Worm (Caenorhabditis elegans): Measurements from ENCODE around the gene C55A6.11.

Gene C55A6.11

DNA sequence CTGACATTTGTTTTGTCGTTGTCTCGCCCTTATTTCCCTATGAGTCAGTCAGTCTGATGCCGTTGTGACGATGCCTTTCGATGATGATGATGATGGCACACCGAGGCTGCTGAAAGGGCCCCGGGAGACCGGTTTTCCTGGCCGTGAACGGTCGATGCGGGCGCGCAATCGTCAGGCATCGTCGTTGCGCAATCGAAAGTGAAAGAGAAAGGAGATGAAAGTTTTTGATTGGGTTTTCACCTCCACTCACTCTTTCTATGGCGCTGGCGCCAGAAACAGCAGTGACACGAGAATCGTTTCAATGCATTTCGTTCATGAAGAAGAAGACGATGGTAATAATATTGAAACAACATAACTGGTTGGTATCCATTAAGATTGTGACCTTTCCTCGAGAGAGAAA, 12.6 kb downstream of the C55A6.11 start:
- TF ChIP-seq lin-13 (tag; optimal IDR thresholded peaks at IDR 0.05) = no peak
- TF ChIP-seq hlh-1 (tag; optimal IDR thresholded peaks at IDR 0.05) = no peak
- peak; percentile 96 for TF ChIP-seq blmp-1 (tag; optimal IDR thresholded peaks at IDR 0.05)
- TF ChIP-seq zip-8 (tag; optimal IDR thresholded peaks at IDR 0.05) = peak; percentile 30
- TF ChIP-seq ceh-39 (tag; optimal IDR thresholded peaks at IDR 0.05) = no peak
- TF ChIP-seq nhr-2 (tag; optimal IDR thresholded peaks at IDR 0.05) = no peak
- peak; percentile 30 for TF ChIP-seq ham-2 (GFP tag; optimal IDR thresholded peaks at IDR 0.05)
- no peak for TF ChIP-seq ztf-11 (tag; optimal IDR thresholded peaks at IDR 0.05)
- TF ChIP-seq elt-3 (tag; optimal IDR thresholded peaks at IDR 0.05) = peak; percentile 11
- no peak for TF ChIP-seq mls-2 (tag; optimal IDR thresholded peaks at IDR 0.05)
- TF ChIP-seq mab-5 (tag; optimal IDR thresholded peaks at IDR 0.05) = no peak
- no peak for TF ChIP-seq mep-1 (tag; optimal IDR thresholded peaks at IDR 0.05)
- TF ChIP-seq pha-4 (tag; optimal IDR thresholded peaks at IDR 0.05) = no peak
- no peak for TF ChIP-seq ceh-43 (GFP tag; optimal IDR thresholded peaks at IDR 0.05)
- TF ChIP-seq unc-120 (tag; optimal IDR thresholded peaks at IDR 0.05; ENCODE audit: poor library complexity, severe bottlenecking) = no peak
- TF ChIP-seq flh-1 (GFP tag; optimal IDR thresholded peaks at IDR 0.05) = no peak
- no peak for TF ChIP-seq unc-39 (tag; optimal IDR thresholded peaks at IDR 0.05)
- no peak for TF ChIP-seq nhr-237 (tag; optimal IDR thresholded peaks at IDR 0.05)
- peak; percentile 14 for TF ChIP-seq sptf-1 (tag; optimal IDR thresholded peaks at IDR 0.05)
- TF ChIP-seq lin-32 (GFP tag; optimal IDR thresholded peaks at IDR 0.05) = no peak
- no peak for TF ChIP-seq bed-3 (GFP tag; optimal IDR thresholded peaks at IDR 0.05)

DNA sequence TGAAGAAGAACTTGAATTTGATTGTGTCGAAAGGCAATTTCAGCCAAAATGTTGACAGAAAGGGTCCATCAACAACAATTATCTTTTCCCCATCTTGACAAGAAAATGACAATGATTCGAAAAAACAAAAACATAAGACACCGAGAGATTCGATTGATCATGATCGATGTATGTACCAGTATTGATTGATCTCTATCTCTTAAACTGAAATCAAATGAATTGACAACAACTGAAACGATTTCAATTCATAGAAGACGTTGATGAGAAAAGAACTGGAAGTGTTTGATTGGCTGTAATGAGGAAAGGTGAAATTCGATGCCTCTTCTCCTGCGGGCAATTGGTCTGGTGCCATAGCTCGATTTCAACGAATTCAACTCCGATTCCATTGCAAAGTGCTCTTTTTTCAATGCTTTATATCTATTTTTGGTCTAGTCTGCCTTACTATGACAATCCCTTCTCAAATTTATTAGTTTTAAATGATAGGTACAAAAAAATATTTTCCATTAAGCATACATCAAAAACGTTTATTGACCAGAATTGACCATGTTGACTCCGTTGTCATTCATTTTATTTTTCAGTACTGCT, 13.1 kb downstream of the C55A6.11 start:
- TF ChIP-seq mab-5 (tag; optimal IDR thresholded peaks at IDR 0.05) (no peak), ceh-39 (tag; optimal IDR thresholded peaks at IDR 0.05) (no peak), unc-39 (tag; optimal IDR thresholded peaks at IDR 0.05) (no peak), tbx-8 (GFP tag; optimal IDR thresholded peaks at IDR 0.05) (no peak), mep-1 (tag; optimal IDR thresholded peaks at IDR 0.05) (no peak), lsy-2 (tag; optimal IDR thresholded peaks at IDR 0.05) (no peak), nhr-76 (tag; optimal IDR thresholded peaks at IDR 0.05) (no peak), elt-3 (tag; optimal IDR thresholded peaks at IDR 0.05) (no peak), cnd-1 (tag; optimal IDR thresholded peaks at IDR 0.05) (no peak), bed-3 (GFP tag; optimal IDR thresholded peaks at IDR 0.05) (no peak), nhr-12 (tag; optimal IDR thresholded peaks at IDR 0.05) (no peak), pha-4 (tag; optimal IDR thresholded peaks at IDR 0.05) (no peak), unc-62 (GFP tag; optimal IDR thresholded peaks at IDR 0.05) (no peak), mls-2 (tag; optimal IDR thresholded peaks at IDR 0.05) (no peak), nhr-2 (tag; optimal IDR thresholded peaks at IDR 0.05) (no peak), nhr-237 (tag; optimal IDR thresholded peaks at IDR 0.05) (no peak)

DNA sequence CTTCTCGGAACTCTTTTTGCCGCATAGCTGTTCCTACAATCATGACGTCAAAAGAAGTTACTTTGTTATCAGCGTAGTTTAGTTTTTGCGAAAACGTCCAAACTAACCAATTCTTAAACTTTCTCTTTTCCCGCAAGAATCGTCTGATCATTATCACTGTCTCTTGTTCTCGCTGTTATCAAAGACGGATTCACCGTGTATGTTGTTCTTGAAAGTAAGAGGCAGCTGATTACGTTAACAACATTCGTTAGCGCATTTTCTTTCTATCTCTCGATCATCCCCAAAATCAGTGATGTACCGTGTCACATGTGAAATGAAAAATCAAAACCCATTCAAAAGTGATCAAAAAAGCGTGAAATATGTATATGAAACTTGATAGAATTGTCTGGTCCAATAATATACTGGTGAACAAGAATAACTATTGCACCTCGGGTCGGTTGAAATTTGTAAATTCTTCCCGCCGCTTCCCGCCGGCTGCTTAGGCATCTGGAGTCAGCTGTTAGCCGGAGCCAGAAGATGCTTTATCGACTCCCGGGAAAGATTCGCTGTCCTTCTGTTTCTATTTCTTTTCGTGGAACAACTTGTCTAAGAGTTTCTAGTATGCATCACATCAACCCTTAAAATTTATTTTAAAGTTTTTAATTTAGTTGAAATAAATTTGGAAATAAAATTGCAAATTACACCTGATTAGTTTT, 14.3 kb downstream of the C55A6.11 start:
- no peak for TF ChIP-seq nhr-12 (tag; optimal IDR thresholded peaks at IDR 0.05)
- peak; percentile 11 for TF ChIP-seq unc-120 (tag; optimal IDR thresholded peaks at IDR 0.05; ENCODE audit: poor library complexity, severe bottlenecking)
- TF ChIP-seq zip-8 (tag; optimal IDR thresholded peaks at IDR 0.05) = no peak
- TF ChIP-seq ceh-39 (tag; optimal IDR thresholded peaks at IDR 0.05) = no peak
- no peak for TF ChIP-seq tbx-8 (GFP tag; optimal IDR thresholded peaks at IDR 0.05)
- peak; percentile 97 for TF ChIP-seq hlh-1 (tag; optimal IDR thresholded peaks at IDR 0.05)
- peak; percentile 41 for TF ChIP-seq blmp-1 (tag; optimal IDR thresholded peaks at IDR 0.05)
- no peak for TF ChIP-seq mls-2 (tag; optimal IDR thresholded peaks at IDR 0.05)

DNA sequence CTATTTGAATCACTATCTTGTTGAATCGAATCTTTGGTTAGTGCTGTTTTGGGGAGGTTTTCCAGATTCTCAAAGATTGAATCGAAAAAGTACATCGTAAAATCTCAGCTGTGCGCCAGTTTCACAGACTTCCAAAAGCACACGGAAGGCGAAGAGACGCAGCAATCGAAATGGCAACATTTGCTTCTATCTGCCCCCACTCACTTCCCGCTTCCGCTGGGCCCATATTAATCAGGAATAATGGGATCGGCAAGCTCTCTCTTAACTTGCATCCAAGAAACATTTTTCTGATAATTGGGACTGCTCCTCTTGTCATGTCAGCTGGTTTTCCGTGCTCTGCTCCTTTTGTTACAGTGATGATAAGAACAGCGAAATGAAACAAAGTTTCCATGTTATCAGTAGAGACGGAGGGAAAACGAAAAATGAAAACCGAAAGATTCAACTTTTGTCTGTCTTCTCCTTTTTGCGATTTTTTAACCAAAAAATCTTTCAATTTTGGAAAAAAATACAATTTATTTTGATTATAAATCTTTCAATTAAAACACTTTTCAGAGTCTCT, 15.3 kb downstream of the C55A6.11 start:
- TF ChIP-seq hlh-1 (tag; optimal IDR thresholded peaks at IDR 0.05) = peak; percentile 80
- TF ChIP-seq sem-2 (GFP tag; optimal IDR thresholded peaks at IDR 0.05) = no peak
- TF ChIP-seq unc-62 (GFP tag; optimal IDR thresholded peaks at IDR 0.05) = no peak
- peak; percentile 78 for TF ChIP-seq unc-120 (tag; optimal IDR thresholded peaks at IDR 0.05; ENCODE audit: poor library complexity, severe bottlenecking)
- TF ChIP-seq elt-1 (tag; optimal IDR thresholded peaks at IDR 0.05; ENCODE audit: borderline replicate concordance, insufficient read depth) = no peak
- TF ChIP-seq lsy-2 (tag; optimal IDR thresholded peaks at IDR 0.05) = no peak
- no peak for TF ChIP-seq cnd-1 (tag; optimal IDR thresholded peaks at IDR 0.05)
- TF ChIP-seq nhr-76 (tag; optimal IDR thresholded peaks at IDR 0.05) = no peak

DNA sequence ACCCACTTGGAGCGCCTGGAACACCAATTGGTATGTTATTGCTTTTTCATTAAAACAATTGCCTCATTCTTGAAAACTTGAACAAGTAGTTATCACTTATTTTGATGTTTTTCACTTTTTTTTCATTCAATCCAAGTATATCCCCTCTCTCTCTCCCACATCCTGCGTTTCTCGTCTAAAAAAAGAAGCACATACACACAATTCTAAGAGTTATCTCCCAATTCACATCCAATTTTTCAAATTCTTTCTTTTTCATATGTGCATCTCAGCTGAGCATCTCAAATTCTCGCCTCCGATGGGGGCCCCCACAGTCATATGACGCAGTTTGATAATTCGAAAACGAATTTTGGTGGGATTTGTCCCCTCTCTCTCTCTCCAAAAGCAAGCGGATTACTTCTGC, 16.4 kb downstream of the C55A6.11 start:
- no peak for TF ChIP-seq ceh-39 (tag; optimal IDR thresholded peaks at IDR 0.05)
- TF ChIP-seq ces-1 (GFP tag; optimal IDR thresholded peaks at IDR 0.05) = peak; percentile 5
